Worm (Caenorhabditis elegans) whole organism, late embryonic: ENCODE results near the gene bcs-1.
A peak's percentile ranks its signal among the peaks of the same experiment; 100 is the strongest.

Experiments
- T23F11.4 ChIP-seq: fragments of 200-800 bp; sonication (Bioruptor generic); optimal IDR thresholded peaks from 2 replicates; lab custom pipeline; 2018; ENCODE audit warnings: mild to moderate bottlenecking, missing genetic modification characterization, missing compliant biosample characterization
- ama-1 ChIP-seq: fragments of 150-350 bp; optimal IDR thresholded peaks from 2 replicates; lab custom pipeline; 2014
- ceh-24 ChIP-seq: sonication (generic microtip); optimal IDR thresholded peaks from 2 replicates; lab custom pipeline; 2016; ENCODE audit warnings: mild to moderate bottlenecking, missing genetic modification characterization, missing compliant biosample characterization
- ceh-31 ChIP-seq: sonication (generic microtip); optimal IDR thresholded peaks from 2 replicates; lab custom pipeline; 2016; ENCODE audit warnings: missing genetic modification characterization, missing compliant biosample characterization
- ceh-34 ChIP-seq: sonication (generic microtip); optimal IDR thresholded peaks from 2 replicates; lab custom pipeline; 2016; ENCODE audit warnings: mild to moderate bottlenecking, missing genetic modification characterization, missing compliant biosample characterization
- ceh-45 ChIP-seq: fragments of 200-800 bp; sonication (Bioruptor generic); IDR thresholded peaks from 2 replicates; pipeline ENCODE4 v1.3.6; 2022; ENCODE audit warnings: missing genetic modification reagents, missing genetic modification characterization, missing compliant biosample characterization
- ceh-48 ChIP-seq: sonication (generic microtip); optimal IDR thresholded peaks from 2 replicates; lab custom pipeline; 2016; ENCODE audit warnings: missing genetic modification characterization, inconsistent platforms, missing compliant biosample characterization
- ceh-9 ChIP-seq: sonication (generic microtip); optimal IDR thresholded peaks from 2 replicates; lab custom pipeline; 2016; ENCODE audit warnings: mild to moderate bottlenecking, missing genetic modification characterization, inconsistent platforms, missing compliant biosample characterization
- che-1 ChIP-seq: sonication (generic microtip); optimal IDR thresholded peaks from 2 replicates; lab custom pipeline; 2016; ENCODE audit warnings: mild to moderate bottlenecking, missing genetic modification characterization, missing compliant biosample characterization
- dve-1 ChIP-seq: sonication (generic microtip); optimal IDR thresholded peaks from 2 replicates; lab custom pipeline; 2017; ENCODE audit warnings: antibody characterized with exemption, mild to moderate bottlenecking, missing genetic modification characterization, missing compliant biosample characterization
- elt-2 ChIP-seq: sonication (generic microtip); optimal IDR thresholded peaks from 2 replicates; lab custom pipeline; 2016; ENCODE audit warnings: missing genetic modification reagents, missing genetic modification characterization, missing compliant biosample characterization
- fax-1 ChIP-seq: sonication (generic microtip); optimal IDR thresholded peaks from 2 replicates; lab custom pipeline; 2016; ENCODE audit warnings: missing genotype, missing genetic modification characterization, missing compliant biosample characterization
- fkh-10 ChIP-seq: fragments of 150-350 bp; optimal IDR thresholded peaks from 2 replicates; lab custom pipeline; 2014; ENCODE audit warnings: missing biosample characterization, missing genetic modification reagents, missing genetic modification characterization
- gmeb-2 ChIP-seq: sonication (generic microtip); optimal IDR thresholded peaks from 2 replicates; lab custom pipeline; 2016; ENCODE audit warnings: missing genetic modification characterization, inconsistent platforms, missing compliant biosample characterization
- hlh-13 ChIP-seq: fragments of 200-800 bp; sonication (Bioruptor generic); optimal IDR thresholded peaks from 2 replicates; lab custom pipeline; 2018; ENCODE audit warnings: mild to moderate bottlenecking, missing genetic modification characterization, missing compliant biosample characterization
- hlh-15 ChIP-seq: sonication (generic microtip); optimal IDR thresholded peaks from 2 replicates; lab custom pipeline; 2016; ENCODE audit warnings: missing genetic modification characterization, missing compliant biosample characterization
- hlh-30 ChIP-seq: sonication (generic microtip); optimal IDR thresholded peaks from 2 replicates; lab custom pipeline; 2017; ENCODE audit warnings: antibody characterized with exemption, missing genetic modification characterization, missing compliant biosample characterization; ENCODE audit not compliant: insufficient read depth
- hlh-6 ChIP-seq: sonication (generic microtip); optimal IDR thresholded peaks from 2 replicates; lab custom pipeline; 2016; ENCODE audit warnings: missing genotype, missing genetic modification characterization, missing compliant biosample characterization
- hlh-8 ChIP-seq: sonication (generic microtip); optimal IDR thresholded peaks from 2 replicates; lab custom pipeline; 2016; ENCODE audit warnings: missing genotype, missing genetic modification characterization, missing compliant biosample characterization
- lim-6 ChIP-seq: sonication (generic microtip); optimal IDR thresholded peaks from 2 replicates; lab custom pipeline; 2016; ENCODE audit warnings: missing genetic modification characterization, missing compliant biosample characterization
- madf-2 ChIP-seq: sonication (generic microtip); optimal IDR thresholded peaks from 2 replicates; lab custom pipeline; 2017; ENCODE audit warnings: missing genetic modification characterization, missing compliant biosample characterization
- nfya-1 ChIP-seq: sonication (generic microtip); optimal IDR thresholded peaks from 2 replicates; lab custom pipeline; 2017; ENCODE audit warnings: missing genetic modification characterization, mild to moderate bottlenecking, missing compliant biosample characterization, antibody characterized with exemption, moderate library complexity
- odd-2 ChIP-seq: sonication (generic microtip); optimal IDR thresholded peaks from 2 replicates; lab custom pipeline; 2017; ENCODE audit warnings: antibody characterized with exemption, mild to moderate bottlenecking, missing genetic modification characterization, missing compliant biosample characterization
- pag-3 ChIP-seq: sonication (generic microtip); optimal IDR thresholded peaks from 2 replicates; lab custom pipeline; 2016; ENCODE audit warnings: missing compliant biosample characterization, missing genetic modification characterization, borderline replicate concordance
- pat-9 ChIP-seq: fragments of 200-800 bp; sonication (Bioruptor generic); optimal IDR thresholded peaks from 2 replicates; lab custom pipeline; 2018; ENCODE audit warnings: mild to moderate bottlenecking, missing genetic modification characterization, moderate library complexity, missing compliant biosample characterization
- pha-2 ChIP-seq: sonication (generic microtip); optimal IDR thresholded peaks from 2 replicates; lab custom pipeline; 2017; ENCODE audit warnings: mild to moderate bottlenecking, missing genetic modification characterization, missing compliant biosample characterization
- pha-4 ChIP-seq: fragments of 150-350 bp; optimal IDR thresholded peaks from 2 replicates; lab custom pipeline; 2018; ENCODE audit warnings: missing biosample characterization, missing genetic modification reagents, missing genetic modification characterization
- pqm-1 ChIP-seq: sonication (generic microtip); optimal IDR thresholded peaks from 2 replicates; lab custom pipeline; 2016; ENCODE audit warnings: missing genetic modification characterization, missing compliant biosample characterization
- pros-1 ChIP-seq: fragments of 150-350 bp; optimal IDR thresholded peaks from 2 replicates; lab custom pipeline; 2014; ENCODE audit warnings: missing biosample characterization, missing genetic modification reagents, missing genetic modification characterization
- ref-2 ChIP-seq: sonication (generic microtip); optimal IDR thresholded peaks from 2 replicates; lab custom pipeline; 2016; ENCODE audit warnings: missing genetic modification characterization, missing compliant biosample characterization
- rnt-1 ChIP-seq: sonication (generic microtip); optimal IDR thresholded peaks from 2 replicates; lab custom pipeline; 2016; ENCODE audit warnings: missing genetic modification characterization, missing compliant biosample characterization
- syd-9 ChIP-seq: sonication (generic microtip); optimal IDR thresholded peaks from 2 replicates; lab custom pipeline; 2016; ENCODE audit warnings: mild to moderate bottlenecking, missing genetic modification characterization, moderate library complexity, missing compliant biosample characterization
- tbx-7 ChIP-seq: sonication (generic microtip); optimal IDR thresholded peaks from 2 replicates; lab custom pipeline; 2016; ENCODE audit warnings: missing genotype, missing genetic modification characterization, missing compliant biosample characterization
- unc-3 ChIP-seq, 2 experiments: fragments of 200-800 bp in 1 of 2; sonication (Bioruptor generic) in 1 of 2; sonication (generic microtip) in 1 of 2; conservative IDR thresholded peaks in 1 of 2; optimal IDR thresholded peaks in 1 of 2; 2 replicates each; pipeline versions ENCODE4 v1.3.6 to Lab custom; 2016 to 2022; ENCODE audit warnings: missing compliant biosample characterization in 2 of 2, missing genetic modification characterization in 2 of 2, missing genetic modification reagents in 1 of 2
- unc-42 ChIP-seq: sonication (generic microtip); optimal IDR thresholded peaks from 2 replicates; lab custom pipeline; 2016; ENCODE audit warnings: missing genotype, missing genetic modification characterization, missing compliant biosample characterization
- zip-5 ChIP-seq: sonication (generic microtip); optimal IDR thresholded peaks from 2 replicates; lab custom pipeline; 2016; ENCODE audit warnings: missing genetic modification characterization, missing compliant biosample characterization
- ztf-16 ChIP-seq: sonication (generic microtip); optimal IDR thresholded peaks from 2 replicates; lab custom pipeline; 2017; ENCODE audit warnings: missing genetic modification characterization, missing compliant biosample characterization

Gene bcs-1

ce11 chrII:8570977-8571376, at the start of gene bcs-1:
bcs-1 (plus strand) TSS chrII:8571085.
- TF ChIP-seq ceh-31 (no peak), unc-42 (tag; lab: Kevin White, UChicago) (no peak), tbx-7 (tag; lab: Kevin White, UChicago) (no peak), ceh-48 (tag; lab: Kevin White, UChicago) (no peak), syd-9 (no peak), ceh-45 (GFP tag; lab: Robert Waterston, UW) (no peak), hlh-15 (tag; lab: Kevin White, UChicago) (no peak), hlh-13 (GFP tag; lab: Kevin White, UChicago) (no peak), elt-2 (no peak), ceh-24 (tag; lab: Kevin White, UChicago) (no peak), nfya-1 (tag; lab: Kevin White, UChicago) (no peak), che-1 (tag; lab: Kevin White, UChicago) (no peak), madf-2 (tag; lab: Kevin White, UChicago) (no peak), fkh-10 (GFP tag; lab: Kevin White, UChicago) (no peak), odd-2 (tag; lab: Kevin White, UChicago) (no peak)

ce11 chrII:8525133-8525736, 45.6 kb upstream of the bcs-1 start, which contains the start of the genes prp-9 and mrps-18B:
prp-9 (minus strand) TSS chrII:8525396.
mrps-18B (plus strand) TSS chrII:8525681.
- TF ChIP-seq ama-1 (lab: Kevin White, UChicago) (no peak), ztf-16 (tag; lab: Kevin White, UChicago) (no peak), gmeb-2 (no peak), pag-3 (tag; lab: Kevin White, UChicago) (no peak), hlh-30 (tag; lab: Kevin White, UChicago) (no peak), zip-5 (tag; lab: Kevin White, UChicago) (no peak), hlh-6 (tag; lab: Kevin White, UChicago) (no peak), hlh-8 (no peak), pqm-1 (no peak), unc-3 (GFP tag; conservative IDR thresholded peaks at IDR 0.05; lab: Robert Waterston, UW) (no peak), unc-3 (tag; optimal IDR thresholded peaks at IDR 0.05; lab: Kevin White, UChicago) (no peak), fax-1 (tag; lab: Kevin White, UChicago) (no peak), pros-1 (tag; lab: Kevin White, UChicago) (no peak), ceh-34 (no peak), ceh-9 (tag; lab: Kevin White, UChicago) (no peak), hlh-13 (GFP tag; lab: Kevin White, UChicago) (no peak), pat-9 (tag; lab: Kevin White, UChicago) (no peak), hlh-15 (tag; lab: Kevin White, UChicago) (no peak)
- TF ChIP-seq, all 69 proteins: peak for 0

ce11 chrII:8529176-8529698, 41.6 kb upstream of the bcs-1 start:
- TF ChIP-seq ama-1 (lab: Kevin White, UChicago) (no peak), pha-2 (no peak), ref-2 (peak; percentile 13), rnt-1 (tag; lab: Kevin White, UChicago) (peak; percentile 2), zip-5 (tag; lab: Kevin White, UChicago) (no peak), odd-2 (tag; lab: Kevin White, UChicago) (no peak)

- TF ChIP-seq tbx-7 (tag; lab: Kevin White, UChicago) (no peak), zip-5 (tag; lab: Kevin White, UChicago) (no peak), madf-2 (tag; lab: Kevin White, UChicago) (no peak), dve-1 (tag; lab: Kevin White, UChicago) (no peak), pha-4 (tag; lab: Kevin White, UChicago) (no peak), nfya-1 (tag; lab: Kevin White, UChicago) (no peak), unc-42 (tag; lab: Kevin White, UChicago) (no peak), unc-3 (GFP tag; conservative IDR thresholded peaks at IDR 0.05; lab: Robert Waterston, UW) (no peak), unc-3 (tag; optimal IDR thresholded peaks at IDR 0.05; lab: Kevin White, UChicago) (no peak), lim-6 (tag; lab: Kevin White, UChicago) (no peak), pha-2 (no peak), T23F11.4 (GFP tag; lab: Kevin White, UChicago) (no peak), pag-3 (tag; lab: Kevin White, UChicago) (no peak), hlh-13 (GFP tag; lab: Kevin White, UChicago) (no peak), rnt-1 (tag; lab: Kevin White, UChicago) (no peak)
Observed at ce11 chrII:8531181-8531759, 39.6 kb upstream of the bcs-1 start, which contains the start of gene gldi-7. gldi-7 (minus strand) TSS chrII:8531222.
